Worm (Caenorhabditis elegans): ENCODE data around the gene F54D12.7.

F54D12.7 gene

DNA sequence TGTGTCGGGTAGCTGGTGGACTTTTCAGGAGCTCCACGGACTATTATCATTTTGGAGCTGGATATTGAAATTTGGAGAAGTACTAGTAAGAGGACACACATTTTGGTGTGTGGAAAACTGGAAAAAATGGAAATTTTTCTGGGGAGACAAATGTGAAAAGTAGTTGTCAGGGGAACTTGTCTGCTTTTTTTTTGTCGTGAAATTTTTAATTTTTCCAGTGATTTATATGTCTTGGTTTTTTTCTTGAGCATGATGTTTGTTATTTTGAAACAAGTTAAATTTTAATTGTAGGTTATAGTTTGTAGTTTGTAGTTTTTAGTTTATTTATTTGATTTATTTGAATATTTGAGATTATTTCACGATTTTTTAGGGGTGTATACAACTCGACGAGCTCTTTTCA lies at the start of gene F54D12.7:
F54D12.7 (minus strand) TSS at position 101 of the 400 bp plus-strand sequence.
- TF ChIP-seq nhr-120 (GFP tag; IDR thresholded peaks at IDR 0.05): no peak

- TF ChIP-seq bed-1 (GFP tag; IDR thresholded peaks at IDR 0.05) (no peak), pbrm-1 (GFP tag; IDR thresholded peaks at IDR 0.05) (no peak), atf-7 (tag; optimal IDR thresholded peaks at IDR 0.05) (no peak), dpff-1 (tag; optimal IDR thresholded peaks at IDR 0.05) (no peak), egl-18 (GFP tag; IDR thresholded peaks at IDR 0.05) (no peak), gei-17 (GFP tag; optimal IDR thresholded peaks at IDR 0.05) (no peak), zim-3 (tag; optimal IDR thresholded peaks at IDR 0.05) (no peak), unc-130 (GFP tag; optimal IDR thresholded peaks at IDR 0.05) (no peak), mxl-1 (tag; optimal IDR thresholded peaks at IDR 0.05) (no peak), F39B2.1 (GFP tag; IDR thresholded peaks at IDR 0.05) (no peak), snpc-4 (GFP tag; optimal IDR thresholded peaks at IDR 0.05) (no peak), snpc-4 (tag; optimal IDR thresholded peaks at IDR 0.05) (no peak), ztf-25 (GFP tag; IDR thresholded peaks at IDR 0.05) (no peak), lin-54 (GFP tag; optimal IDR thresholded peaks at IDR 0.05) (no peak), die-1 (tag; optimal IDR thresholded peaks at IDR 0.05) (no peak), mes-4 (tag; optimal IDR thresholded peaks at IDR 0.05) (no peak), nfyb-1 (GFP tag; IDR thresholded peaks at IDR 0.05) (no peak), fkh-3 (tag; optimal IDR thresholded peaks at IDR 0.05) (no peak), Y56A3A.18 (GFP tag; IDR thresholded peaks at IDR 0.05) (no peak), lin-35 (GFP tag; optimal IDR thresholded peaks at IDR 0.05) (no peak)
Measured at ce11 chrII:1423660-1424059, 38.5 kb upstream of the F54D12.7 start, which contains the start of gene Y51H7C.10. Gene Y51H7C.10, minus strand, starts transcription at chrII:1423760.

DNA sequence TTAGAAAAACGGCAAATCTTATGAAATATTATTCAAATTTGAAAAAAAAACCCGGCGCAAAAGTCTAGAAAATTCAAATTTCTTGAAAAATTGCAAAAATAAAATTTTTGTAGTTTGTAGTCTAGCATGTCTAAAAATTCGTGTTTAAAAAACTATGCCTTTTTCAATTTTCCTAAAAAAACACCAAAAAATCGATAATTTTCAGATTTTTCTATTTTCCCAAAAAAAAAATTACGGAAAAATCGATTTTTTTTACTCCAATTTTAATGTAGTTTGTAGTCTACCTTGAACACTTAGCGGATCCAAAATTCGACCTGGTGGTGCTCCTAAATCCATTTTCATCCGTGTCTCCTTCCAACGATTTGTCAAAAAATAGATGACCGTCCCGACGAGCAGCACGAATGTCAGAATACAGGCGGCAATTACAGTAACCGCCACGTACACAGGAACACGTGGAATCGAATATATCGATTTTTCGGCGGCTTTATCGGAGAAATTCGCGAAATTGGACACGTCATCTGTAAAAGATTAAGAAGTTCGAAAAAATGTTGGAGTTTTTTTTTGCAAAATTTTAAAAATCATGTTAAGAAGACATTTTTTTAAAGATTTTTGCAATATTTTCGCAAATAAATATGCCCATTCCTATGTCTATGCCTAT lies 35.8 kb upstream of the F54D12.7 start:
- TF ChIP-seq akir-1 (GFP tag; optimal IDR thresholded peaks at IDR 0.05): no peak
- TF ChIP-seq hlh-12 (tag; optimal IDR thresholded peaks at IDR 0.05): no peak
- no peak for TF ChIP-seq lin-26 (GFP tag; IDR thresholded peaks at IDR 0.05)
- no peak for TF ChIP-seq sea-2 (GFP tag; IDR thresholded peaks at IDR 0.05)
- TF ChIP-seq chd-7 (tag; optimal IDR thresholded peaks at IDR 0.05): no peak
- no peak for TF ChIP-seq Y53G8AR.9 (GFP tag; conservative IDR thresholded peaks at IDR 0.05)
- no peak for TF ChIP-seq cebp-2 (GFP tag; IDR thresholded peaks at IDR 0.05)
- no peak for TF ChIP-seq repo-1 (tag; optimal IDR thresholded peaks at IDR 0.05)
- TF ChIP-seq zim-3 (tag; optimal IDR thresholded peaks at IDR 0.05): no peak
- no peak for TF ChIP-seq F23B12.7 (tag; optimal IDR thresholded peaks at IDR 0.05; ENCODE audit: insufficient read depth)
- no peak for TF ChIP-seq egl-18 (GFP tag; IDR thresholded peaks at IDR 0.05)
- no peak for TF ChIP-seq unc-130 (GFP tag; optimal IDR thresholded peaks at IDR 0.05)
- no peak for TF ChIP-seq hmg-1.2 (GFP tag; IDR thresholded peaks at IDR 0.05)
- no peak for TF ChIP-seq F49E8.2 (tag; optimal IDR thresholded peaks at IDR 0.05; ENCODE audit: insufficient read depth)
- no peak for TF ChIP-seq atf-7 (tag; optimal IDR thresholded peaks at IDR 0.05)

DNA sequence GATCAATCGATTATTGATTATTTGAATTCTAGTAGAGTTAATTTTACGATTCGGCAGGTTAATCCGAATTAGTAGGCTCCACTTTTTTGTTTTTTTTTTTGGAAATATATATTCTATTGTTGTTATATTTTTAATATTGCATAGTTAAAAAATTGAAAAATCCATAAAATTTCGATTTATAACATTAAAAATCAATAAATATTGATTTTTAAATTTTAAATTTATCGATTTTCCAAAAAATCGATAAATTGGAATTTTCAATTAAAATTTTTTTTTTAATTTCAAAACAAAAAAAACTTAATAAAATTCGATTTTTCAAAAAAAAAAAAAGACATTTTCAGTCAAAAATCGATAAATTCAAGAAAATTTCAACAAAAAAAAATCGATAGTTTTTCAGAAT lies 34.8 kb upstream of the F54D12.7 start:
- TF ChIP-seq sptf-2 (GFP tag; optimal IDR thresholded peaks at IDR 0.05): no peak
- TF ChIP-seq nfya-2 (GFP tag; IDR thresholded peaks at IDR 0.05): no peak
- no peak for TF ChIP-seq F33H1.4 (GFP tag; IDR thresholded peaks at IDR 0.05)
- no peak for TF ChIP-seq aptf-3 (GFP tag; IDR thresholded peaks at IDR 0.05)
- no peak for TF ChIP-seq hmg-20 (GFP tag; IDR thresholded peaks at IDR 0.05)
- TF ChIP-seq F57C9.4 (tag; optimal IDR thresholded peaks at IDR 0.05): no peak
- no peak for TF ChIP-seq tbp1 (GFP tag; optimal IDR thresholded peaks at IDR 0.05)
- no peak for TF ChIP-seq unc-62 (GFP tag; optimal IDR thresholded peaks at IDR 0.05)
- TF ChIP-seq F39B2.1 (GFP tag; IDR thresholded peaks at IDR 0.05): no peak
- TF ChIP-seq tbx-9 (tag; optimal IDR thresholded peaks at IDR 0.05; ENCODE audit: borderline replicate concordance): no peak
- no peak for TF ChIP-seq lin-54 (GFP tag; optimal IDR thresholded peaks at IDR 0.05)
- no peak for TF ChIP-seq snpc-1.1 (tag; optimal IDR thresholded peaks at IDR 0.05; ENCODE audit: insufficient read depth)
- no peak for TF ChIP-seq C06A6.2 (GFP tag; conservative IDR thresholded peaks at IDR 0.05)
- TF ChIP-seq madf-3 (GFP tag; IDR thresholded peaks at IDR 0.05): no peak
- no peak for TF ChIP-seq snpc-3.4 (tag; optimal IDR thresholded peaks at IDR 0.05)
- TF ChIP-seq dpff-1 (tag; optimal IDR thresholded peaks at IDR 0.05): no peak
